Worm (Caenorhabditis elegans): ENCODE measurements around the gene srsx-7.

DNA sequence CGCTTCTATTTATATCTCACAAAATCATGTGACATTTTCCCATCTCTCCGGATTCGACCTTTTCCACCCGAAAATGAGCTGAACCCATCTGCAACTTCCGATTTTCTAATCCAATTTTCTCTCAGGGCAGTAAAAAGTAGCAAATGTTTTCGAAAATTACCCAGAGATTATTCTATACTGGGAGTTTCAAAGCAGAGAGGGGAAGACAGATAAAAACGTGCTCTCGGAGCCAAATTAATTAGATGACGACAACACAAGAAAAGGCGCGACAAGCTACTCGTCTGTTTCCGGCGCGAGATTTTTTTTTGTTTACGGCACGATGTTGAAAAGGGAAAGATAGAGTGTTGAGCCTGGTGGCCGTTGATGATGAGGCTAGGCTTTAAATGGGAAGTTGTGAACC, 41.1 kb upstream of the srsx-7 start:
- no peak for TF ChIP-seq aly-2 (tag; optimal IDR thresholded peaks at IDR 0.05)
- TF ChIP-seq isw-1 (GFP tag; IDR thresholded peaks at IDR 0.05) = no peak
- TF ChIP-seq nhr-77 (tag; optimal IDR thresholded peaks at IDR 0.05) = no peak
